In genomic region chrX:15514547-15514946, ce11 we compare ENCODE assay signal across 3 worm cellular contexts.
TF ChIP-seq lines count a peak whose summit lies in the region.

No protein-coding gene starts in this region.

TF ChIP-seq in whole organism, L4 larva, 104 proteins besides CTCF, POLR2A, EP300 and RAD21:
- TF ChIP-seq lim-7 (GFP tag; IDR thresholded peaks at IDR 0.05; lab: Robert Waterston, UW), result 0 out of 2 replicates have a peak, but pooled peaks have one; percentile 14
- TF ChIP-seq set-16 (GFP tag; IDR thresholded peaks at IDR 0.05; lab: Robert Waterston, UW), result peak; percentile 59
- no peak for TF ChIP-seq ceh-28 (tag; optimal IDR thresholded peaks at IDR 0.05; lab: Kevin White, UChicago)
- no peak for TF ChIP-seq dpl-1 (GFP tag; optimal IDR thresholded peaks at IDR 0.05; lab: Kevin White, UChicago)
- TF ChIP-seq mxl-3 (GFP tag; optimal IDR thresholded peaks at IDR 0.05; lab: Kevin White, UChicago), result peak; percentile 7

TF ChIP-seq in whole organism, midembryonic, 9 proteins besides CTCF, POLR2A, EP300 and RAD21:
- no peak for TF ChIP-seq T22C8.4 (GFP tag; IDR thresholded peaks at IDR 0.05; lab: Robert Waterston, UW)
- no peak for TF ChIP-seq cog-1 (tag; optimal IDR thresholded peaks at IDR 0.05; lab: Kevin White, UChicago)
- TF ChIP-seq ztf-29 (GFP tag; IDR thresholded peaks at IDR 0.05; lab: Robert Waterston, UW), result no peak
- peak; percentile 49; the same call in 1 of the 2 replicates for TF ChIP-seq tab-1 (GFP tag; IDR thresholded peaks at IDR 0.05; lab: Robert Waterston, UW)
- no peak for TF ChIP-seq klf-2 (GFP tag; conservative IDR thresholded peaks at IDR 0.05; lab: Robert Waterston, UW)
- TF ChIP-seq ref-1 (GFP tag; conservative IDR thresholded peaks at IDR 0.05; lab: Robert Waterston, UW), result peak; percentile 45; the same call in 1 of the 2 replicates

TF ChIP-seq in whole organism, young adult, 124 proteins besides CTCF, POLR2A, EP300 and RAD21:
- TF ChIP-seq lin-35 (GFP tag; optimal IDR thresholded peaks at IDR 0.05; lab: Kevin White, UChicago), result no peak
- peak; percentile 53 for TF ChIP-seq zfh-2 (GFP tag; conservative IDR thresholded peaks at IDR 0.05; lab: Robert Waterston, UW)
